Fruit fly (Drosophila melanogaster) whole organism, wandering third instar larva: ENCODE measurements around the gene sff.

Experiments
- Abd-B ChIP-seq: fragments of >200 bp; optimal IDR thresholded peaks from 2 replicates; lab custom pipeline; 2017; ENCODE audit warnings: missing biosample characterization, missing genetic modification characterization
- CG32264 ChIP-seq: fragments of 200-800 bp; sonication (Bioruptor generic); optimal IDR thresholded peaks from 2 replicates; lab custom pipeline; 2016; ENCODE audit warnings: missing biosample characterization, missing genetic modification characterization
- CG9705 ChIP-seq: fragments of 200-800 bp; sonication (Bioruptor generic); optimal IDR thresholded peaks from 2 replicates; lab custom pipeline; 2018; ENCODE audit warnings: missing biosample characterization, mild to moderate bottlenecking, missing genetic modification characterization
- CrebA ChIP-seq: fragments of 200-800 bp; sonication (Bioruptor generic); optimal IDR thresholded peaks from 2 replicates; lab custom pipeline; 2016; ENCODE audit warnings: missing biosample characterization, mild to moderate bottlenecking, missing genetic modification characterization, borderline replicate concordance
- Dfd ChIP-seq: fragments of >200 bp; optimal IDR thresholded peaks from 2 replicates; lab custom pipeline; 2017; ENCODE audit warnings: missing biosample characterization, missing genetic modification characterization
- Dif ChIP-seq: fragments of 200-275, 200-300 bp; sonication (Bioruptor generic); optimal IDR thresholded peaks from 2 replicates; lab custom pipeline; 2018; ENCODE audit warnings: missing biosample characterization, missing genetic modification characterization; ENCODE audit not compliant: partially characterized antibody
- GATAd ChIP-seq: sonication (Bioruptor generic); optimal IDR thresholded peaks from 2 replicates; lab custom pipeline; 2016; ENCODE audit warnings: missing biosample characterization, missing genetic modification characterization
- HLH106 ChIP-seq: fragments of 200-800 bp; optimal IDR thresholded peaks from 3 replicates; lab custom pipeline; 2019; ENCODE audit warnings: missing biosample characterization, mild to moderate bottlenecking, missing genetic modification characterization, moderate library complexity
- Hnf4 ChIP-seq: fragments of 200-800 bp; sonication (Bioruptor generic); optimal IDR thresholded peaks from 2 replicates; lab custom pipeline; 2016; ENCODE audit warnings: missing biosample characterization, mild to moderate bottlenecking, missing genetic modification characterization
- Hr78 ChIP-seq: fragments of >200 bp; optimal IDR thresholded peaks from 2 replicates; lab custom pipeline; 2017; ENCODE audit warnings: missing biosample characterization, missing genetic modification characterization
- Hr83 ChIP-seq: fragments of 200-300 bp; sonication (Bioruptor generic); optimal IDR thresholded peaks from 2 replicates; lab custom pipeline; 2016; ENCODE audit warnings: missing biosample characterization, mild to moderate bottlenecking, missing genetic modification characterization, moderate library complexity; ENCODE audit not compliant: poor library complexity, severe bottlenecking
- Jra ChIP-seq: sonication (Bioruptor generic); optimal IDR thresholded peaks from 2 replicates; lab custom pipeline; 2016; ENCODE audit warnings: missing biosample characterization, missing genetic modification characterization
- Mio ChIP-seq: sonication (Bioruptor generic); optimal IDR thresholded peaks from 2 replicates; lab custom pipeline; 2016; ENCODE audit warnings: missing biosample characterization, missing genetic modification characterization
- Myc ChIP-seq: fragments of >200 bp; optimal IDR thresholded peaks from 2 replicates; lab custom pipeline; 2017
- N ChIP-seq: fragments of >200 bp; optimal IDR thresholded peaks from 2 replicates; lab custom pipeline; 2018; ENCODE audit warnings: missing biosample characterization, missing external identifiers, missing genetic modification characterization
- OdsH ChIP-seq: fragments of 200-800 bp; sonication (Bioruptor generic); optimal IDR thresholded peaks from 2 replicates; lab custom pipeline; 2016; ENCODE audit warnings: missing biosample characterization, mild to moderate bottlenecking, missing genetic modification characterization
- Rel ChIP-seq, 2 experiments: fragments of 200-800 bp; sonication (Bioruptor generic) in 1 of 2; optimal IDR thresholded peaks; 2 replicates in 1 of 2; 3 replicates in 1 of 2; lab custom pipeline; 2016 to 2019; ENCODE audit warnings: mild to moderate bottlenecking in 2 of 2, missing biosample characterization in 2 of 2, missing genetic modification characterization in 2 of 2, moderate library complexity in 1 of 2
- Sp1 ChIP-seq: fragments of 200-800 bp; sonication (Bioruptor generic); optimal IDR thresholded peaks from 3 replicates; lab custom pipeline; 2019; ENCODE audit warnings: missing biosample characterization, mild to moderate bottlenecking, missing genetic modification characterization, moderate library complexity
- Vsx2 ChIP-seq: fragments of 200-300, 225-300 bp; sonication (Bioruptor generic); optimal IDR thresholded peaks from 2 replicates; lab custom pipeline; 2018; ENCODE audit warnings: missing biosample characterization, missing genetic modification characterization; ENCODE audit not compliant: partially characterized antibody
- br ChIP-seq: fragments of 200-800 bp; sonication (Bioruptor generic); optimal IDR thresholded peaks from 2 replicates; lab custom pipeline; 2016; ENCODE audit warnings: missing biosample characterization, missing genetic modification characterization
- brk ChIP-seq: fragments of 200-800 bp; sonication (Bioruptor generic); optimal IDR thresholded peaks from 2 replicates; lab custom pipeline; 2016; ENCODE audit warnings: missing biosample characterization, mild to moderate bottlenecking, missing genetic modification characterization
- dl ChIP-seq, 2 experiments: fragments of 175-275, 200-275 bp in 1 of 2; fragments of 200-275 bp in 1 of 2; sonication (Bioruptor generic); optimal IDR thresholded peaks; lab custom pipeline; 2018; ENCODE audit warnings: mild to moderate bottlenecking in 2 of 2, missing biosample characterization in 2 of 2, missing genetic modification characterization in 2 of 2, moderate library complexity in 2 of 2; ENCODE audit not compliant: partially characterized antibody in 2 of 2, insufficient read depth in 1 of 2
- dmrt93B ChIP-seq: fragments of 200-800 bp; sonication (Bioruptor generic); optimal IDR thresholded peaks from 2 replicates; lab custom pipeline; 2018; ENCODE audit warnings: missing biosample characterization, mild to moderate bottlenecking, missing genetic modification characterization
- dsf ChIP-seq: sonication (Bioruptor generic); optimal IDR thresholded peaks from 2 replicates; lab custom pipeline; 2016; ENCODE audit warnings: missing biosample characterization, missing genetic modification characterization, borderline replicate concordance
- ey ChIP-seq: fragments of 200-800 bp; sonication (Bioruptor generic); optimal IDR thresholded peaks from 2 replicates; lab custom pipeline; 2016; ENCODE audit warnings: missing biosample characterization, missing genetic modification characterization
- foxo ChIP-seq, 2 experiments: fragments of 200-800 bp; sonication (Bioruptor generic); optimal IDR thresholded peaks; 2 replicates in 1 of 2; 3 replicates in 1 of 2; lab custom pipeline; 2016 to 2017; ENCODE audit warnings: missing biosample characterization in 2 of 2, missing genetic modification characterization in 2 of 2
- fru ChIP-seq: fragments of 200-800 bp; sonication (Bioruptor generic); optimal IDR thresholded peaks from 3 replicates; lab custom pipeline; 2016; ENCODE audit warnings: missing biosample characterization, mild to moderate bottlenecking, missing genetic modification characterization
- h ChIP-seq: fragments of 200-800 bp; sonication (Bioruptor generic); optimal IDR thresholded peaks from 3 replicates; lab custom pipeline; 2016; ENCODE audit warnings: missing biosample characterization, mild to moderate bottlenecking, missing genetic modification characterization
- jim ChIP-seq: fragments of 175-275, 200-325 bp; sonication (Bioruptor generic); optimal IDR thresholded peaks from 2 replicates; lab custom pipeline; 2016; ENCODE audit warnings: missing biosample characterization, mild to moderate bottlenecking, missing genetic modification characterization
- lola ChIP-seq: fragments of >200 bp; optimal IDR thresholded peaks from 2 replicates; lab custom pipeline; 2017; ENCODE audit warnings: missing biosample characterization, missing genetic modification characterization
- pan ChIP-seq: fragments of >200 bp; optimal IDR thresholded peaks from 2 replicates; lab custom pipeline; 2017
- psq ChIP-seq: fragments of 200-800 bp; sonication (Bioruptor generic); optimal IDR thresholded peaks from 3 replicates; lab custom pipeline; 2017; ENCODE audit warnings: missing biosample characterization, mild to moderate bottlenecking, missing genetic modification characterization, moderate library complexity
- rgr ChIP-seq: fragments of 200-800 bp; sonication (Bioruptor generic); optimal IDR thresholded peaks from 3 replicates; lab custom pipeline; 2016; ENCODE audit warnings: missing biosample characterization, mild to moderate bottlenecking, missing genetic modification characterization
- sage ChIP-seq: fragments of 200-800 bp; sonication (Bioruptor generic); optimal IDR thresholded peaks from 2 replicates; lab custom pipeline; 2016; ENCODE audit warnings: missing biosample characterization, mild to moderate bottlenecking, missing genetic modification characterization
- sv ChIP-seq: fragments of 200-800 bp; sonication (Bioruptor generic); optimal IDR thresholded peaks from 3 replicates; lab custom pipeline; 2016; ENCODE audit warnings: missing biosample characterization, missing genetic modification characterization
- tai ChIP-seq: sonication (Bioruptor generic); optimal IDR thresholded peaks from 2 replicates; lab custom pipeline; 2016; ENCODE audit warnings: missing biosample characterization, missing genetic modification characterization
- usp ChIP-seq: fragments of >200 bp; optimal IDR thresholded peaks from 2 replicates; lab custom pipeline; 2017; ENCODE audit warnings: missing biosample characterization, missing genetic modification characterization
- woc ChIP-seq: sonication (Bioruptor generic); optimal IDR thresholded peaks from 2 replicates; lab custom pipeline; 2016; ENCODE audit warnings: missing biosample characterization, mild to moderate bottlenecking, missing genetic modification characterization

sff gene

DNA sequence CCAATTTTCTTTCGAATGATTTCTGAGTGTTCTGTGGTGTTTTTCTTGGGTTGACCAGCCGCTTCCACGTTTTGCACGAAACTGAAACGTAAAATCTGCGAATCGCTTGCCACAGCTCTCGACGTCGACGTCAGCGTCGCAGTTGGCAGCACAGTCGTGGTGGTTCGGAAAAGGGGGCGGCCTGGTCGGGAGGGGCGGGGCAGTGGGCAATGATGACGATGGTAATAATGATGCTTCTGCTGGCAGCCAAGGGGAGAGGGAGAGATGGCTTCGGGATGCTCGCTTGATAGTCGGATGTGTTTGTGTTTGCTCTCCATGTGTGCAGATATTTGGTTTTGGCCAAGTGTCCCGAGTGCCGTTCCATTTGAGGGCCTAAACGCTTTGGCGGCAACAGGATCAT, 28.2 kb upstream of the sff start:
- TF ChIP-seq Dfd (GFP tag; lab: Kevin White, UChicago) (no peak), Rel (GFP tag; optimal IDR thresholded peaks at IDR 0.05; lab: Kevin White, UChicago) (no peak), Rel (tag; optimal IDR thresholded peaks at IDR 0.05; lab: Kevin White, UChicago) (no peak), Vsx2 (GFP tag; lab: Kevin White, UChicago) (no peak), Abd-B (GFP tag; lab: Kevin White, UChicago) (no peak), usp (GFP tag; lab: Kevin White, UChicago) (no peak), Hr78 (GFP tag; lab: Kevin White, UChicago) (no peak), Hnf4 (no peak), CG32264 (no peak), psq (GFP tag; lab: Kevin White, UChicago) (no peak), dsf (GFP tag; lab: Kevin White, UChicago) (no peak), pan (lab: Kevin White, UChicago) (no peak), N (GFP tag; lab: Kevin White, UChicago) (no peak), dmrt93B (GFP tag; lab: Kevin White, UChicago) (no peak), foxo (GFP tag; optimal IDR thresholded peaks at IDR 0.05; lab: Kevin White, UChicago) (no peak), dl (GFP tag; optimal IDR thresholded peaks at IDR 0.05; lab: Kevin White, UChicago; ENCODE audit: insufficient read depth in 1 of 2, partially characterized antibody in 2 of 2) (no peak), fru (GFP tag; lab: Kevin White, UChicago) (no peak), h (GFP tag; lab: Kevin White, UChicago) (no peak), brk (GFP tag; lab: Kevin White, UChicago) (no peak), br (GFP tag; lab: Kevin White, UChicago) (no peak), OdsH (GFP tag; lab: Kevin White, UChicago) (no peak)

DNA sequence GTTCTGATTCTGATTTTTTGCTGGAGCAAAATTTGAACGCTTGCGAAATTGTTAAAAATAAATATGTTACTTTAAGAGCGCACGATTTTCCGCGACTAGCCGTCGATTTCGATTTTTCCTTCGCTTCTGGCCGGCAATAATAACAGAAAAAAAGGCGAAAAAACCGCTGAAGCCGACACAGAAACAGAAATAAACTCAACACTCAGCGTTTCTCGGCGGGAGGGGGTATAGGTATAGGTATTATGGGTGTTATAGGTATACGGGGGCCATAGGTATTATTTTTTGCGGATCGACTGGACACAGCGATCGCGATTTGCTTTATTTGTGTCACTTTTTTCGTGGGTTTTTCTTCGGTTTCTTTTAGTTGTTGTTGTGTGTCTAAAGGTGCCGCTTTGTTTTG, 27.6 kb upstream of the sff start:
- TF ChIP-seq woc (GFP tag; lab: Kevin White, UChicago): no peak
- no peak for TF ChIP-seq Hr78 (GFP tag; lab: Kevin White, UChicago)
- no peak for TF ChIP-seq lola (GFP tag; lab: Kevin White, UChicago)
- no peak for TF ChIP-seq CG9705 (GFP tag; lab: Kevin White, UChicago)
- no peak for TF ChIP-seq Vsx2 (GFP tag; lab: Kevin White, UChicago)
- no peak for TF ChIP-seq HLH106 (tag; lab: Kevin White, UChicago)
- no peak for TF ChIP-seq pan (lab: Kevin White, UChicago)
- TF ChIP-seq brk (GFP tag; lab: Kevin White, UChicago): no peak
- no peak for TF ChIP-seq tai
- TF ChIP-seq dsf (GFP tag; lab: Kevin White, UChicago): no peak
- TF ChIP-seq Jra: no peak
- no peak for TF ChIP-seq Mio (GFP tag; lab: Kevin White, UChicago)
- TF ChIP-seq Dif (GFP tag; lab: Kevin White, UChicago): no peak
- TF ChIP-seq Rel (GFP tag; optimal IDR thresholded peaks at IDR 0.05; lab: Kevin White, UChicago): no peak
- TF ChIP-seq Rel (tag; optimal IDR thresholded peaks at IDR 0.05; lab: Kevin White, UChicago): no peak
- no peak for TF ChIP-seq Abd-B (GFP tag; lab: Kevin White, UChicago)
- no peak for TF ChIP-seq Sp1 (GFP tag; lab: Kevin White, UChicago)
- TF ChIP-seq CrebA (GFP tag; lab: Kevin White, UChicago): no peak
- TF ChIP-seq rgr (GFP tag; lab: Kevin White, UChicago): no peak
- TF ChIP-seq Dfd (GFP tag; lab: Kevin White, UChicago): no peak

DNA sequence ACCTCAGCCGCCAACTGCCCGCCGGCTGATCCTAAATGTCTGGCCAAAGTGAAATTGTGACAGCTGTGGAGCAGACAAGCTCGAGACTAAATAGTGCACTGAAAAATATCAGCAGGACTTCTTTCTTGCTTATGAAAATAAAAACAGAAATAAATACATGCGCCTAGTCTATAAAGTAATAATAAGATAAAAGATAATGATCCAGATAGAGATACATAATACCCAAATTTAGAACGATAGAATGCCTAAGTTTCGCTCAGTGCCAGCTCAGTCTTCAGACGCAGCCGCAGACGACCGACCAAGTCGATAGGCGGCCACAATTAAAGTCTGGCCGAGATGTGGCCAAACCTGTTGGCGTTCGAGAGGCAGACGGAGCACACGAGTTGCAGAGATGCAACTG, 16.2 kb upstream of the sff start:
- TF ChIP-seq Dif (GFP tag; lab: Kevin White, UChicago) (no peak), Jra (peak; percentile 29), pan (lab: Kevin White, UChicago) (no peak), CG9705 (GFP tag; lab: Kevin White, UChicago) (peak; percentile 72), Mio (GFP tag; lab: Kevin White, UChicago) (no peak), jim (no peak), dl (GFP tag; optimal IDR thresholded peaks at IDR 0.05; lab: Kevin White, UChicago; ENCODE audit: insufficient read depth in 1 of 2, partially characterized antibody in 2 of 2) (no peak), Hnf4 (peak; percentile 80), psq (GFP tag; lab: Kevin White, UChicago) (peak; percentile 74), dmrt93B (GFP tag; lab: Kevin White, UChicago) (peak; percentile 77), h (GFP tag; lab: Kevin White, UChicago) (peak; percentile 92), brk (GFP tag; lab: Kevin White, UChicago) (peak; percentile 63), rgr (GFP tag; lab: Kevin White, UChicago) (peak; percentile 88), Myc (lab: Kevin White, UChicago) (no peak), OdsH (GFP tag; lab: Kevin White, UChicago) (peak; percentile 89), Hr78 (GFP tag; lab: Kevin White, UChicago) (no peak), foxo (GFP tag; optimal IDR thresholded peaks at IDR 0.05; lab: Kevin White, UChicago) (peak in 1 of 2 experiments; percentile 83), Hr83 (no peak), CG32264 (no peak), N (GFP tag; lab: Kevin White, UChicago) (no peak), sage (GFP tag; lab: Kevin White, UChicago) (peak; percentile 80), woc (GFP tag; lab: Kevin White, UChicago) (peak; percentile 70), GATAd (GFP tag; lab: Kevin White, UChicago) (peak; percentile 43), br (GFP tag; lab: Kevin White, UChicago) (peak; percentile 88), dsf (GFP tag; lab: Kevin White, UChicago) (peak; percentile 39), fru (GFP tag; lab: Kevin White, UChicago) (peak; percentile 76), Sp1 (GFP tag; lab: Kevin White, UChicago) (peak; percentile 86), Vsx2 (GFP tag; lab: Kevin White, UChicago) (no peak), Abd-B (GFP tag; lab: Kevin White, UChicago) (no peak), ey (peak; percentile 87), usp (GFP tag; lab: Kevin White, UChicago) (no peak), lola (GFP tag; lab: Kevin White, UChicago) (no peak), HLH106 (tag; lab: Kevin White, UChicago) (peak; percentile 91), sv (GFP tag; lab: Kevin White, UChicago) (no peak)
